Worm (Caenorhabditis elegans) whole organism, early embryonic: Measurements from ENCODE around the gene ssna-1.

Source experiments
- B0310.2 ChIP-seq: sonication (generic microtip); optimal IDR thresholded peaks from 2 replicates; lab custom pipeline; 2016; ENCODE audit warnings: mild to moderate bottlenecking, missing genetic modification characterization, missing compliant biosample characterization
- F13C5.2 ChIP-seq: sonication (generic microtip); optimal IDR thresholded peaks from 2 replicates; lab custom pipeline; 2017; ENCODE audit warnings: mild to moderate bottlenecking, missing genetic modification characterization, inconsistent platforms, missing compliant biosample characterization
- aly-1 ChIP-seq: sonication (generic microtip); optimal IDR thresholded peaks from 2 replicates; lab custom pipeline; 2016; ENCODE audit warnings: missing genetic modification characterization, missing compliant biosample characterization
- ama-1 ChIP-seq: fragments of 150-350 bp; optimal IDR thresholded peaks from 2 replicates; lab custom pipeline; 2014
- ceh-13 ChIP-seq: fragments of 200-800 bp; sonication (Bioruptor generic); optimal IDR thresholded peaks from 2 replicates; lab custom pipeline; 2018; ENCODE audit warnings: mild to moderate bottlenecking, missing genetic modification characterization, missing compliant biosample characterization
- ceh-36 ChIP-seq: sonication (generic microtip); optimal IDR thresholded peaks from 2 replicates; lab custom pipeline; 2016; ENCODE audit warnings: missing genetic modification characterization, inconsistent platforms, missing compliant biosample characterization
- ets-7 ChIP-seq: sonication (generic microtip); optimal IDR thresholded peaks from 2 replicates; lab custom pipeline; 2016; ENCODE audit warnings: missing genotype, missing genetic modification characterization, missing compliant biosample characterization
- flt-1 ChIP-seq: fragments of 200-800 bp; sonication (Bioruptor generic); IDR thresholded peaks from 2 replicates; pipeline ENCODE4 v1.3.6; 2022; ENCODE audit warnings: missing genetic modification characterization, missing compliant biosample characterization
- hmbx-1 ChIP-seq: sonication (generic microtip); optimal IDR thresholded peaks from 2 replicates; lab custom pipeline; 2016; ENCODE audit warnings: mild to moderate bottlenecking, missing genetic modification characterization, missing compliant biosample characterization
- hmg-4 ChIP-seq: fragments of 200-800 bp; sonication (Bioruptor generic); optimal IDR thresholded peaks from 2 replicates; lab custom pipeline; 2018; ENCODE audit warnings: mild to moderate bottlenecking, missing genetic modification characterization, missing compliant biosample characterization
- hnd-1 ChIP-seq: sonication (generic microtip); optimal IDR thresholded peaks from 2 replicates; lab custom pipeline; 2016; ENCODE audit warnings: missing genetic modification characterization, missing compliant biosample characterization
- pes-1 ChIP-seq: fragments of 200-800 bp; sonication (Bioruptor generic); IDR thresholded peaks from 2 replicates; pipeline ENCODE4 v1.3.6; 2022; ENCODE audit warnings: missing genetic modification reagents, missing genetic modification characterization, missing compliant biosample characterization
- scrt-1 ChIP-seq: fragments of 200-800 bp; sonication (Bioruptor generic); IDR thresholded peaks from 2 replicates; pipeline ENCODE4 v1.3.6; 2022; ENCODE audit warnings: missing genetic modification characterization, missing compliant biosample characterization
- sea-1 ChIP-seq: fragments of 200-800 bp; sonication (Bioruptor generic); conservative IDR thresholded peaks from 2 replicates; pipeline ENCODE4 v1.3.6; 2022; ENCODE audit warnings: missing genetic modification characterization, missing compliant biosample characterization
- tbx-11 ChIP-seq: fragments of 200-800 bp; sonication (Bioruptor generic); IDR thresholded peaks from 2 replicates; pipeline ENCODE4 v1.3.6; 2022; ENCODE audit warnings: missing genetic modification characterization, missing compliant biosample characterization
- tbx-37 ChIP-seq: fragments of 200-800 bp; sonication (Bioruptor generic); conservative IDR thresholded peaks from 2 replicates; pipeline ENCODE4 v1.3.6; 2022; ENCODE audit warnings: missing genetic modification reagents, missing genetic modification characterization, missing compliant biosample characterization
- tra-4 ChIP-seq: sonication (generic microtip); optimal IDR thresholded peaks from 2 replicates; lab custom pipeline; 2017; ENCODE audit warnings: missing genetic modification characterization, missing compliant biosample characterization

The ssna-1 gene

ce11 chrIV:377791-378190 lies 10.1 kb upstream of the ssna-1 start:
- TF ChIP-seq ama-1 (lab: Kevin White, UChicago) (no peak), flt-1 (no peak), B0310.2 (no peak), pes-1 (GFP tag; lab: Robert Waterston, UW) (no peak), scrt-1 (GFP tag; lab: Robert Waterston, UW) (no peak), tbx-37 (GFP tag; lab: Robert Waterston, UW) (no peak), ceh-13 (GFP tag; lab: Kevin White, UChicago) (no peak), hmbx-1 (tag; lab: Kevin White, UChicago) (no peak), ets-7 (tag; lab: Kevin White, UChicago) (no peak), hmg-4 (GFP tag; lab: Kevin White, UChicago) (no peak), hnd-1 (no peak), tra-4 (tag; lab: Kevin White, UChicago) (no peak), sea-1 (GFP tag; lab: Robert Waterston, UW) (no peak), F13C5.2 (tag; lab: Kevin White, UChicago) (no peak), tbx-11 (GFP tag; lab: Robert Waterston, UW) (no peak), aly-1 (tag; lab: Kevin White, UChicago) (no peak), ceh-36 (no peak)

ce11 chrIV:378367-378766 lies 9.5 kb upstream of the ssna-1 start:
- TF ChIP-seq ama-1 (lab: Kevin White, UChicago) (no peak), tra-4 (tag; lab: Kevin White, UChicago) (no peak), scrt-1 (GFP tag; lab: Robert Waterston, UW) (no peak), hmbx-1 (tag; lab: Kevin White, UChicago) (no peak), flt-1 (no peak), tbx-11 (GFP tag; lab: Robert Waterston, UW) (no peak), aly-1 (tag; lab: Kevin White, UChicago) (no peak), ets-7 (tag; lab: Kevin White, UChicago) (no peak), B0310.2 (no peak), F13C5.2 (tag; lab: Kevin White, UChicago) (no peak), hnd-1 (no peak), tbx-37 (GFP tag; lab: Robert Waterston, UW) (no peak), ceh-13 (GFP tag; lab: Kevin White, UChicago) (no peak), pes-1 (GFP tag; lab: Robert Waterston, UW) (no peak), sea-1 (GFP tag; lab: Robert Waterston, UW) (no peak)

DNA sequence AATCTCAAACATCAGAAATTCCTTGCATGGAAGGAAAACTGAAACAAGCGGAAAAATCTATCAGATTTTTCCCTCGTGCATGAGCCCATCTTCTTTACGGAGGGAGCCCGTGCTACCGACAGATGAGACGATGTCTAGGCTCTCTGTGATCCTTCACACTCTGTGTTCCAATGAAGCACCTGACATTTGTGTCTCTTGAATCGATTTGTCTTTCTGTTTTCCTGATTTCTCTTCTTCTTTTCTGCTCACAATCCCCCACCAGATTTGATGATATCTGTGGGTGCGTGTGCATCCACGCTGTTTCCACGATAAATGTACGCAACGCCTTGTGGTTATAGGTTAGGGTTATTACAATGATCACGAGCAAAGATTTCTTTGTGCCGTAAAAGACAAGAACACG lies 9.0 kb upstream of the ssna-1 start:
- TF ChIP-seq B0310.2 (no peak), hmg-4 (GFP tag; lab: Kevin White, UChicago) (no peak), scrt-1 (GFP tag; lab: Robert Waterston, UW) (no peak), ets-7 (tag; lab: Kevin White, UChicago) (no peak), tra-4 (tag; lab: Kevin White, UChicago) (no peak), F13C5.2 (tag; lab: Kevin White, UChicago) (no peak), hmbx-1 (tag; lab: Kevin White, UChicago) (no peak), aly-1 (tag; lab: Kevin White, UChicago) (no peak), ceh-36 (no peak), ama-1 (lab: Kevin White, UChicago) (no peak), ceh-13 (GFP tag; lab: Kevin White, UChicago) (no peak), tbx-37 (GFP tag; lab: Robert Waterston, UW) (no peak), tbx-11 (GFP tag; lab: Robert Waterston, UW) (no peak), pes-1 (GFP tag; lab: Robert Waterston, UW) (no peak), sea-1 (GFP tag; lab: Robert Waterston, UW) (no peak)

DNA sequence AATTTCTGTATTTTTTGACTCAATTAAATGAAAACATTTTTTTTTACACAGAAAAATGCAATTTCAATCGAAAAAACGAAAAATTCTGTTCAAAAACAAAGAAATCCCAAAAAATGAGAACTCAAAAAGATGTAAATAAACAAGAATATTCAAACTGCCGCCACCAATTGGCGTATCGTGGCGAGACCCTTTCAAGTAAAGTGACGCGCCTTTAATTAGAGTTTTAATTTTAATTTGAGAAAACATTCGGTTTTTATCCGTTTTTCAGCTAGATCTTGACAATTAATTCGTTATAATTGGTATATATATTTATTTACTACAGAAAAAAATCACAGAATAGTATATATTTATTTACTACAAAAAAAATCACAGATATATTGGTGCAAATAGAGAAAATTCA lies 8.3 kb upstream of the ssna-1 start:
- no peak for TF ChIP-seq aly-1 (tag; lab: Kevin White, UChicago)
- TF ChIP-seq tbx-11 (GFP tag; lab: Robert Waterston, UW): no peak
- TF ChIP-seq sea-1 (GFP tag; lab: Robert Waterston, UW): no peak
- TF ChIP-seq hmbx-1 (tag; lab: Kevin White, UChicago): no peak
- no peak for TF ChIP-seq B0310.2
- no peak for TF ChIP-seq tbx-37 (GFP tag; lab: Robert Waterston, UW)
- no peak for TF ChIP-seq scrt-1 (GFP tag; lab: Robert Waterston, UW)

DNA sequence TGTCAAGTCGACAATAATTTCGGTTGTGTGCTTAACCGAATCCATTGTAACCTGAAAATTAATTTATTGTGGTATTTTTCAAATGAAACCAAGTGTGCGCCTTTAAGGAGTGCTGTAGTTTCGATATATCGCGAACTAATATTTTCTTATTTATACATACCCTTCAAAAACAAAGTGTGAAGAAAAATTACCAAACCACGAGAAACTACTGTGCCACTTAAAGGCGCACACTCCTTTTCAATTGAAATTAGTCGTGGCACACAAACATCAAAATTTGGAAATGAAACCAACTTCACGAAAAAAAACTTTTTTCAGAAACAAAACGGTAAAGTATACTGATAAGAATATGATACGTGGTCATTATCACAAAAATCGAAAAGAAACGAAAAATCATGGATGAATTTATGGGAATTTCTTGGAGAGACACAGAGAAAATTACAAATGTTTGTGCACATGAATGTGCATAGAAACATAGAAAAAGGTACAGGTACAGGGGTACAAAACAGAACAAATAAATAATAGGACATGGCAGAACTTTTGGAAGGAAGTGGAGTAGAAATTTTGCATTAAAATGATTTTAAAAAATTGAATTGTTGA lies 4.7 kb upstream of the ssna-1 start, which contains the start of gene spl-1:
TSS of gene spl-1 (minus strand) at position 51 of the 597 bp plus-strand sequence.
- no peak for TF ChIP-seq hmg-4 (GFP tag; lab: Kevin White, UChicago)
- TF ChIP-seq B0310.2: no peak
- TF ChIP-seq pes-1 (GFP tag; lab: Robert Waterston, UW): no peak
- TF ChIP-seq ets-7 (tag; lab: Kevin White, UChicago): no peak
- TF ChIP-seq ceh-36: no peak
- TF ChIP-seq tbx-11 (GFP tag; lab: Robert Waterston, UW): no peak

DNA sequence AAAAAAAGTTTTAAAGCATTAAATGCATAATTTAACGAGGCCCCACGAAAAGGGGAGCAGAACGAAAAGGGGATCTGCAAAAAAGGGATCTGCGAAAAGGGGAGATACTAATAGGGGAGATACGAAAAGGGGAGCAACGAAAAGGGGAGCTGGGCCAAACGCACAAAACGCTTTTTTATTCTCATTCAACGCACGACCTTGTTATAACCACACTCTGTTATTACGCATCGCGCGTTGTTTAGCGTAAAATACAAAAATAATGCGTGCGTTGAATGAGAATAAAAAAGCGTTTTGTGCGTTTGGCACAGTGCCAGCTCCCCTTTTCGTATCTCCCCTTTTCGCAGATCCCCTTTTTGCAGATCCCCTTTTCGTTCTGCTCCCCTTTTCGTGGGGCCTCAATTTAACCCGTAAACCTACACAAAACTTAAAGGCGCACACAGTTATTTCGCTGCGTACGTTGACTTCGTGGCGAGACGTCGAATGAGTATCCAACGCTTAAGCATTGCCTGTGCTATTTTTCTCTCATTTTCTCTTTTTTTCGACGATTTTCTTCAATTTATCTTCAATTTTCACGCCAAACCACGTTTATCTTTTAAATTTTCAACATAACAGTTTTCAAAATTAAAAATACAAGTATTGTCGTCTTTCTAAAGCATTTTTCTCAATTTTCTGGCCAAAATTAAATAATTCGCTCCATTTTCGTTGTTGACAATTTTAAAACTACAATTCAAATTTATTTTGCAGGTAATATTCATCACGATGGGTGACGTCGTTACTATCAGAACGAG lies 2.5 kb upstream of the ssna-1 start, which contains the start of gene rps-24:
TSS of gene rps-24 (plus strand) at position 738 of the 788 bp plus-strand sequence.
- TF ChIP-seq scrt-1 (GFP tag; lab: Robert Waterston, UW): peak; percentile 50; the same call in 1 of the 2 replicates
- TF ChIP-seq F13C5.2 (tag; lab: Kevin White, UChicago): peak; percentile 51
- TF ChIP-seq tbx-37 (GFP tag; lab: Robert Waterston, UW): peak; percentile 69
- TF ChIP-seq aly-1 (tag; lab: Kevin White, UChicago): peak; percentile 48
- peak; percentile 83 for TF ChIP-seq ets-7 (tag; lab: Kevin White, UChicago)
- TF ChIP-seq hnd-1: peak; percentile 43
- TF ChIP-seq hmg-4 (GFP tag; lab: Kevin White, UChicago): peak; percentile 50
- peak; percentile 68; the same call in 1 of the 2 replicates for TF ChIP-seq flt-1
- TF ChIP-seq tbx-11 (GFP tag; lab: Robert Waterston, UW): peak; percentile 53; the same call in 1 of the 2 replicates
- peak; percentile 64 for TF ChIP-seq sea-1 (GFP tag; lab: Robert Waterston, UW)
- TF ChIP-seq pes-1 (GFP tag; lab: Robert Waterston, UW): peak; percentile 85
